Fruit fly (Drosophila melanogaster): ENCODE data around the gene Ziz.

DNA sequence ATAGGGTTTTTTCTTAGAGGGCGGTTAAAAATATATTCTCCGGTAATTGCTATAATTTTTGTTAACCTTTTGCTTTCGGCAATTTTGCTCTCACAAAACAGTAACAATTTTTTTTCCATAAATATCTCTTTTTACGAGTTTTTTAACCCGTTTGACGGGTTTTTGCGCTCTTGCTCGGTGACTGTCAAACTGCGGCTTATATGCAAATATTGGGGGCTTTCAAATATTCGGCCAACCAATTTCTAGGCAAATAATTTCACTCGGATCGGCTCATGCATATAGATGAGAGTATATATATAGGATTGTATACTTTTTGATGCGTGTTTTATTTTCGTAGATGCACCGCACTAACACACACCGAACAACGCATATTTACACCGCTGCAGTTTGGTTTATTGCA, 33.8 kb upstream of the Ziz start:
- TF ChIP-seq Dbx (GFP tag; IDR thresholded peaks at IDR 0.05), result no peak
- no peak for TF ChIP-seq CG7963 (GFP tag; IDR thresholded peaks at IDR 0.05; ENCODE audit: partially characterized antibody)
- TF ChIP-seq cas (GFP tag; IDR thresholded peaks at IDR 0.05), result no peak
- no peak for TF ChIP-seq nerfin-2 (GFP tag; IDR thresholded peaks at IDR 0.05; ENCODE audit: partially characterized antibody)
- TF ChIP-seq btn (GFP tag; optimal IDR thresholded peaks at IDR 0.05), result no peak
- TF ChIP-seq CG10543 (GFP tag; optimal IDR thresholded peaks at IDR 0.05), result no peak
- no peak for TF ChIP-seq NC2α (GFP tag; optimal IDR thresholded peaks at IDR 0.05)
- TF ChIP-seq Camta (GFP tag; optimal IDR thresholded peaks at IDR 0.05), result no peak
- TF ChIP-seq CG9727 (GFP tag; optimal IDR thresholded peaks at IDR 0.05), result no peak
- TF ChIP-seq CG18476 (GFP tag; optimal IDR thresholded peaks at IDR 0.05), result no peak

All from whole organism, embryonic.